Worm (Caenorhabditis elegans) whole organism, L4/young adult: Measurements from ENCODE around the gene osm-11.

ENCODE experiments used
- W03F9.2 ChIP-seq: fragments of 150-350 bp; optimal IDR thresholded peaks from 2 replicates; lab custom pipeline; 2014; ENCODE audit warnings: missing biosample characterization, missing genetic modification characterization
- dao-5 ChIP-seq: sonication (generic microtip); optimal IDR thresholded peaks from 2 replicates; lab custom pipeline; 2016; ENCODE audit warnings: missing genotype, missing genetic modification characterization, moderate library complexity, missing compliant biosample characterization
- him-1 ChIP-seq: sonication (generic microtip); optimal IDR thresholded peaks from 2 replicates; lab custom pipeline; 2016; ENCODE audit warnings: missing genotype, missing genetic modification reagents, missing genetic modification characterization, missing compliant biosample characterization

osm-11 gene

ce11 chrX:17423894-17424594 lies 2.7 kb upstream of the osm-11 start:
- TF ChIP-seq W03F9.2 (tag; lab: Kevin White, UChicago) (no peak), dao-5 (no peak), him-1 (tag; lab: Kevin White, UChicago) (no peak)

- TF ChIP-seq W03F9.2 (tag; lab: Kevin White, UChicago) (no peak), him-1 (tag; lab: Kevin White, UChicago) (no peak), dao-5 (no peak)
Observed at ce11 chrX:17422593-17422992, 1.2 kb upstream of the osm-11 start.

- TF ChIP-seq dao-5 (no peak), W03F9.2 (tag; lab: Kevin White, UChicago) (no peak), him-1 (tag; lab: Kevin White, UChicago) (no peak)
Observed at ce11 chrX:17420585-17421459, 560 bp downstream of the osm-11 start.

- TF ChIP-seq dao-5, result no peak
- TF ChIP-seq W03F9.2 (tag; lab: Kevin White, UChicago), result no peak
- TF ChIP-seq him-1 (tag; lab: Kevin White, UChicago), result no peak
Observed at ce11 chrX:17419813-17420584, 1.4 kb downstream of the osm-11 start.

- TF ChIP-seq W03F9.2 (tag; lab: Kevin White, UChicago) (no peak), him-1 (tag; lab: Kevin White, UChicago) (no peak), dao-5 (no peak)
Observed at ce11 chrX:17417505-17418004, 3.8 kb downstream of the osm-11 start.

ce11 chrX:17413868-17414267 lies 7.5 kb downstream of the osm-11 start, which contains the start of gene crb-1:
Gene crb-1, minus strand, starts transcription at chrX:17414014.
- TF ChIP-seq him-1 (tag; lab: Kevin White, UChicago) (no peak), dao-5 (no peak), W03F9.2 (tag; lab: Kevin White, UChicago) (no peak)

- TF ChIP-seq him-1 (tag; lab: Kevin White, UChicago) (no peak), dao-5 (no peak)
Observed at ce11 chrX:17412642-17413041, 8.7 kb downstream of the osm-11 start.

- TF ChIP-seq W03F9.2 (tag; lab: Kevin White, UChicago), result no peak
- TF ChIP-seq dao-5, result no peak
- TF ChIP-seq him-1 (tag; lab: Kevin White, UChicago), result no peak
Observed at ce11 chrX:17408855-17409254, 12.5 kb downstream of the osm-11 start.

ce11 chrX:17403058-17403457 lies 18.3 kb downstream of the osm-11 start:
- TF ChIP-seq dao-5, result no peak
- TF ChIP-seq W03F9.2 (tag; lab: Kevin White, UChicago), result no peak
- TF ChIP-seq him-1 (tag; lab: Kevin White, UChicago), result no peak

ce11 chrX:17401264-17401663 lies 20.1 kb downstream of the osm-11 start, which contains the start of gene F11C7.6:
Gene F11C7.6, plus strand, starts transcription at chrX:17401564.
- TF ChIP-seq him-1 (tag; lab: Kevin White, UChicago) (no peak), W03F9.2 (tag; lab: Kevin White, UChicago) (no peak), dao-5 (no peak)

- TF ChIP-seq him-1 (tag; lab: Kevin White, UChicago) (no peak), dao-5 (no peak), W03F9.2 (tag; lab: Kevin White, UChicago) (no peak)
Observed at ce11 chrX:17400425-17400824, 21.0 kb downstream of the osm-11 start.

ce11 chrX:17398293-17398692 lies 23.1 kb downstream of the osm-11 start, which contains the start of gene F11C7.7:
Gene F11C7.7, plus strand, starts transcription at chrX:17398593.
- TF ChIP-seq him-1 (tag; lab: Kevin White, UChicago), result no peak
- TF ChIP-seq dao-5, result no peak
- TF ChIP-seq W03F9.2 (tag; lab: Kevin White, UChicago), result no peak

- TF ChIP-seq W03F9.2 (tag; lab: Kevin White, UChicago), result no peak
- no peak for TF ChIP-seq dao-5
- no peak for TF ChIP-seq him-1 (tag; lab: Kevin White, UChicago)
Observed at ce11 chrX:17396456-17396855, 24.9 kb downstream of the osm-11 start, which contains the start of the genes vap-1 and F11C7.2. Gene vap-1, minus strand, starts transcription at chrX:17396556. Gene F11C7.2, plus strand, starts transcription at chrX:17396814.
